Worm (Caenorhabditis elegans): Measurements from ENCODE around the gene tth-1.

DNA sequence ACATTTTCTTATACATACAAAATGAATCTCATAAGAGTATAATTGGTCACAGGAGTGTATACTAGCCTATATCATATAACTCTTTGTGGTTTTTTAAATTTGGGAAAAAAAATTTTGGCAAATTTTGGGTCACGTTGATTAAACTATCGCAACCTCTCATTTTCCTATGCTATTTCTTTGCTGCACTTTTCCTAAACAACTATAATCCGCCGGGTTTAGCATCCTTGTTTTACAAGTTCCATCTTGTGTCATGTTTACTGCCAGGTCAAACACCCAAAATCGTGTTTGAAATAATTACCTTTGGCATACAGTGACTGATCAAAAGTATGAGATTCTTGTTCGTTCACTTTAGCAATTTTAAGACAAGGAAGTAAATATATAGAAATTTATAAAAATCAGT, 15.3 kb downstream of the tth-1 start, which contains the start of gene sulp-3:
- TF ChIP-seq ama-1 (optimal IDR thresholded peaks at IDR 0.05) = no peak
- TF ChIP-seq pqm-1 (tag; optimal IDR thresholded peaks at IDR 0.05) = no peak
- TF ChIP-seq nhr-42 (GFP tag; IDR thresholded peaks at IDR 0.05) = no peak
- TF ChIP-seq ces-1 (GFP tag; optimal IDR thresholded peaks at IDR 0.05) = no peak
- no peak for TF ChIP-seq tra-1 (GFP tag; IDR thresholded peaks at IDR 0.05)
- no peak for TF ChIP-seq arid-1 (GFP tag; conservative IDR thresholded peaks at IDR 0.05)
- no peak for TF ChIP-seq unc-62 (GFP tag; optimal IDR thresholded peaks at IDR 0.05 in 1 of 2)
- no peak for TF ChIP-seq unc-62 (tag; optimal IDR thresholded peaks at IDR 0.05)
- TF ChIP-seq F49E8.2 (tag; optimal IDR thresholded peaks at IDR 0.05; ENCODE audit: borderline replicate concordance) = no peak
- no peak for TF ChIP-seq zag-1 (tag; optimal IDR thresholded peaks at IDR 0.05)
